Worm (Caenorhabditis elegans): ENCODE results near the gene C45H4.13.
"Not testable (repeated sequence)": the region's sequence is repeated elsewhere in the genome, so short reads cannot be mapped to it uniquely, and the experiment has no call there.

DNA sequence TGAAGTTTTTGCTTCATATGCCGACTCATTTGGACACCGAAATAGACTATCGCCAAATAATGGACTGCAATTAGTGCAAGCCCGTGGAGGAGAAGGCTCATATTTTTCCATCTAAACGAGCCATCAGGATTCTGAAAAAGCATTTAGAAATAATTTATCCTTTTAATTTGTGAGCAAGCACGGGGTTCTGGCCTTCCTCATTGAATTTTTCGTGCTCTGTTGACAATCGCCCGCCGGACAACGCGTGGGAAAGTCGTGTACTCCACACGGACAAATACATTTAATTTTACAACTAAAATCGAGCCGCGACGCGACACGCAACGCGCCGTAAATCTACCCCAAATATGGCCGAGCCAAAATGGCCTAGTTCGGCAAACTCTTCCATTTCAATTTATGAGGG, 6.4 kb downstream of the C45H4.13 start, which contains the start of gene F22F7.12:
- not testable (repeated sequence) for TF ChIP-seq lin-35 (GFP tag; optimal IDR thresholded peaks at IDR 0.05); ama-1 (optimal IDR thresholded peaks at IDR 0.05); ama-1 (GFP tag; optimal IDR thresholded peaks at IDR 0.05); atf-7 (tag; optimal IDR thresholded peaks at IDR 0.05); snpc-4 (GFP tag; optimal IDR thresholded peaks at IDR 0.05); snpc-4 (tag; optimal IDR thresholded peaks at IDR 0.05); B0336.3 (GFP tag; IDR thresholded peaks at IDR 0.05); zfh-2 (GFP tag; conservative IDR thresholded peaks at IDR 0.05)
